Worm (Caenorhabditis elegans): ENCODE data around the gene ceph-41.

DNA sequence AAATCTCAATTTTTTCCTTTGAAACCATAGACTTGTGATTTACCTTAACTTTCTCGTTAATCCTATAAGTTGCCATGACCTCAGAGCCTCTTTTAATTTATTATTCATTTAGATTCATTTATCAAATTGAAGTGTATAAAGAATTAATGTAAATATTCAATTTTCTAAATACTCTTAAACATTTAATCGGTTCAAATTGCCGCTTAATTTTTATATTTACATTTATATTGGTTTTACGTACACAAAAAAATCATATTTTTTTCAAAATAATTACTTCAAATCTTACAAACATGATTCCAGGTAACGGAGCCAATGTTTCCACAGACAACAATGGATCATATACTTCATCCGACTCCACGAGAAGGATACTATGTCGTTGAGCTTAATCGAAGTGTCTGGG, 21.5 kb downstream of the ceph-41 start, which contains the start of gene pmk-1:
- TF ChIP-seq ama-1 (optimal IDR thresholded peaks at IDR 0.05) (no peak), fkh-10 (GFP tag; optimal IDR thresholded peaks at IDR 0.05) (no peak), ceh-22 (tag; optimal IDR thresholded peaks at IDR 0.05) (no peak), che-1 (tag; optimal IDR thresholded peaks at IDR 0.05) (no peak), nhr-11 (tag; optimal IDR thresholded peaks at IDR 0.05) (no peak), pqm-1 (tag; optimal IDR thresholded peaks at IDR 0.05) (no peak), gmeb-2 (tag; optimal IDR thresholded peaks at IDR 0.05) (no peak), nfya-1 (tag; optimal IDR thresholded peaks at IDR 0.05) (no peak)

All from whole organism, late embryonic.